Worm (Caenorhabditis elegans) whole organism, L1 larva: ENCODE measurements around the gene ZK637.14.

Experiments
- F16B12.6 ChIP-seq: fragments of 150-350 bp; optimal IDR thresholded peaks from 2 replicates; lab custom pipeline; 2014; ENCODE audit warnings: missing biosample characterization, missing genetic modification characterization
- ama-1 ChIP-seq: fragments of 150-350 bp; optimal IDR thresholded peaks from 2 replicates; lab custom pipeline; 2014
- blmp-1 ChIP-seq: fragments of 150-350 bp; optimal IDR thresholded peaks from 2 replicates; lab custom pipeline; 2014; ENCODE audit warnings: missing biosample characterization, missing genetic modification characterization
- ceh-63 ChIP-seq: fragments of 200-800 bp; sonication (Bioruptor generic); optimal IDR thresholded peaks from 2 replicates; lab custom pipeline; 2018; ENCODE audit warnings: mild to moderate bottlenecking, missing genetic modification characterization, missing compliant biosample characterization
- ceh-82 ChIP-seq, 3 experiments: fragments of 150-350 bp in 1 of 3; sonication (generic microtip) in 2 of 3; optimal IDR thresholded peaks; 2 replicates each; lab custom pipeline; 2014 to 2017; ENCODE audit warnings: missing biosample characterization in 3 of 3, missing genetic modification characterization in 3 of 3
- ces-1 ChIP-seq: fragments of 150-350 bp; optimal IDR thresholded peaks from 2 replicates; lab custom pipeline; 2014; ENCODE audit warnings: missing biosample characterization, missing genetic modification reagents, missing genetic modification characterization
- dpl-1 ChIP-seq, 3 experiments: fragments of 150-350 bp in 2 of 3; sonication (generic microtip) in 1 of 3; optimal IDR thresholded peaks; 2 replicates each; lab custom pipeline; 2014 to 2017; ENCODE audit warnings: missing biosample characterization in 3 of 3, missing genetic modification characterization in 3 of 3, missing genetic modification reagents in 3 of 3
- dsc-1 ChIP-seq: sonication (generic microtip); optimal IDR thresholded peaks from 2 replicates; lab custom pipeline; 2016; ENCODE audit warnings: mild to moderate bottlenecking, missing genetic modification characterization, missing compliant biosample characterization
- efl-1 ChIP-seq, 4 experiments: fragments of 150-350 bp; optimal IDR thresholded peaks in 3 of 4; peaks in 1 of 4; 1 replicate in 1 of 4; 2 replicates in 3 of 4; lab custom pipeline; 2014; ENCODE audit warnings: missing biosample characterization in 2 of 4, missing genetic modification characterization in 2 of 4, missing genetic modification reagents in 2 of 4
- egl-13 ChIP-seq: sonication (generic microtip); optimal IDR thresholded peaks from 2 replicates; lab custom pipeline; 2016; ENCODE audit warnings: missing genotype, missing genetic modification reagents, missing genetic modification characterization, missing compliant biosample characterization
- egl-27 ChIP-seq, 2 experiments: fragments of 150-350 bp in 1 of 2; sonication (generic microtip); optimal IDR thresholded peaks; 3 replicates each; lab custom pipeline; 2017 to 2018; ENCODE audit warnings: missing biosample characterization in 2 of 2, missing genetic modification characterization in 2 of 2, missing genetic modification reagents in 2 of 2
- ets-5 ChIP-seq: fragments of 200-800 bp; sonication (Bioruptor generic); IDR thresholded peaks from 2 replicates; pipeline ENCODE4 v1.3.6; 2022; ENCODE audit warnings: missing genetic modification characterization, missing compliant biosample characterization
- fkh-10 ChIP-seq: sonication (generic microtip); optimal IDR thresholded peaks from 2 replicates; lab custom pipeline; 2017; ENCODE audit warnings: missing biosample characterization, missing genetic modification reagents, missing genetic modification characterization
- fkh-8 ChIP-seq: sonication (generic microtip); optimal IDR thresholded peaks from 2 replicates; lab custom pipeline; 2016; ENCODE audit warnings: mild to moderate bottlenecking, missing genetic modification characterization, missing compliant biosample characterization
- fos-1 ChIP-seq: fragments of 150-350 bp; optimal IDR thresholded peaks from 2 replicates; lab custom pipeline; 2014; ENCODE audit warnings: missing biosample characterization, missing genetic modification characterization
- grh-1 ChIP-seq: fragments of 200-800 bp; sonication (Bioruptor generic); IDR thresholded peaks from 2 replicates; pipeline ENCODE4 v1.3.6; 2022; ENCODE audit warnings: missing genetic modification reagents, missing genetic modification characterization, missing compliant biosample characterization
- hlh-4 ChIP-seq: sonication (generic microtip); optimal IDR thresholded peaks from 2 replicates; lab custom pipeline; 2016; ENCODE audit warnings: mild to moderate bottlenecking, missing genetic modification characterization, missing compliant biosample characterization
- hpl-2 ChIP-seq: fragments of 150-350 bp; optimal IDR thresholded peaks from 2 replicates; lab custom pipeline; 2014; ENCODE audit warnings: missing biosample characterization, missing genetic modification reagents, missing genetic modification characterization
- jun-1 ChIP-seq: fragments of 150-350 bp; optimal IDR thresholded peaks from 2 replicates; lab custom pipeline; 2014; ENCODE audit warnings: missing biosample characterization, missing genetic modification reagents, missing genetic modification characterization
- lin-13 ChIP-seq: fragments of 150-350 bp; optimal IDR thresholded peaks from 2 replicates; lab custom pipeline; 2014; ENCODE audit warnings: missing biosample characterization, missing genetic modification reagents, missing genetic modification characterization
- lin-15B ChIP-seq: fragments of 150-350 bp; sonication (generic microtip); optimal IDR thresholded peaks from 3 replicates; lab custom pipeline; 2014; ENCODE audit warnings: missing biosample characterization, missing genetic modification characterization
- lsy-2 ChIP-seq, 2 experiments: fragments of 150-350 bp; optimal IDR thresholded peaks; 2 replicates each; lab custom pipeline; 2014; ENCODE audit warnings: missing biosample characterization in 2 of 2, missing genetic modification characterization in 2 of 2
- mab-9 ChIP-seq: fragments of 200-800 bp; sonication (Bioruptor generic); IDR thresholded peaks from 2 replicates; pipeline ENCODE4 v1.3.6; 2022; ENCODE audit warnings: missing genetic modification reagents, missing genetic modification characterization, missing compliant biosample characterization
- mdl-1 ChIP-seq, 2 experiments: fragments of 150-350 bp; optimal IDR thresholded peaks; 2 replicates each; lab custom pipeline; 2014 to 2017; ENCODE audit warnings: missing biosample characterization in 2 of 2, missing genetic modification characterization in 2 of 2, inconsistent platforms in 1 of 2
- mef-2 ChIP-seq: fragments of 150-350 bp; optimal IDR thresholded peaks from 2 replicates; lab custom pipeline; 2014; ENCODE audit warnings: missing biosample characterization, missing genetic modification characterization
- mep-1 ChIP-seq: fragments of 150-350 bp; optimal IDR thresholded peaks from 2 replicates; lab custom pipeline; 2014; ENCODE audit warnings: missing biosample characterization, missing genetic modification characterization
- nhr-12 ChIP-seq: sonication (generic microtip); optimal IDR thresholded peaks from 2 replicates; lab custom pipeline; 2017; ENCODE audit warnings: missing biosample characterization, missing genetic modification characterization
- nhr-19 ChIP-seq: fragments of 200-800 bp; sonication (Bioruptor generic); conservative IDR thresholded peaks from 2 replicates; pipeline ENCODE4 v1.3.6; 2022; ENCODE audit warnings: missing genetic modification characterization, missing compliant biosample characterization
- nhr-20 ChIP-seq: sonication (generic microtip); optimal IDR thresholded peaks from 2 replicates; lab custom pipeline; 2016; ENCODE audit warnings: mild to moderate bottlenecking, missing genetic modification characterization, missing compliant biosample characterization
- nhr-71 ChIP-seq: sonication (generic microtip); optimal IDR thresholded peaks from 2 replicates; lab custom pipeline; 2016; ENCODE audit warnings: mild to moderate bottlenecking, missing genetic modification characterization, moderate library complexity, missing compliant biosample characterization
- nhr-76 ChIP-seq: sonication (generic microtip); optimal IDR thresholded peaks from 2 replicates; lab custom pipeline; 2017; ENCODE audit warnings: missing biosample characterization, missing genetic modification characterization
- nhr-85 ChIP-seq: sonication (generic microtip); peaks from one replicate; lab custom pipeline; 2016; ENCODE audit warnings: missing genetic modification characterization, inconsistent platforms, missing compliant biosample characterization
- pag-3 ChIP-seq: sonication (generic microtip); optimal IDR thresholded peaks from 2 replicates; lab custom pipeline; 2017; ENCODE audit warnings: missing genetic modification characterization, mild to moderate bottlenecking, missing compliant biosample characterization, antibody characterized with exemption, borderline replicate concordance; ENCODE audit not compliant: insufficient read depth
- pax-3 ChIP-seq: fragments of 200-800 bp; sonication (Bioruptor generic); optimal IDR thresholded peaks from 2 replicates; lab custom pipeline; 2018; ENCODE audit warnings: mild to moderate bottlenecking, missing genetic modification characterization, moderate library complexity, missing compliant biosample characterization
- rnt-1 ChIP-seq: sonication (generic microtip); optimal IDR thresholded peaks from 2 replicates; lab custom pipeline; 2016; ENCODE audit warnings: mild to moderate bottlenecking, missing genetic modification characterization, moderate library complexity, missing compliant biosample characterization
- skn-1 ChIP-seq: fragments of 150-350 bp; optimal IDR thresholded peaks from 2 replicates; lab custom pipeline; 2014; ENCODE audit warnings: missing biosample characterization, missing genetic modification characterization
- sox-4 ChIP-seq: sonication (generic microtip); optimal IDR thresholded peaks from 2 replicates; lab custom pipeline; 2016; ENCODE audit warnings: missing genetic modification characterization, missing compliant biosample characterization
- sup-37 ChIP-seq: fragments of 200-800 bp; sonication (Bioruptor generic); optimal IDR thresholded peaks from 2 replicates; lab custom pipeline; 2018; ENCODE audit warnings: mild to moderate bottlenecking, missing genetic modification characterization, missing compliant biosample characterization
- tlp-1 ChIP-seq: fragments of 150-350 bp; optimal IDR thresholded peaks from 2 replicates; lab custom pipeline; 2014; ENCODE audit warnings: missing biosample characterization, missing genetic modification characterization
- unc-130 ChIP-seq: fragments of 150-350 bp; optimal IDR thresholded peaks from 2 replicates; lab custom pipeline; 2017; ENCODE audit warnings: missing biosample characterization, missing genetic modification characterization, inconsistent platforms
- unc-62 ChIP-seq: fragments of 150-350 bp; optimal IDR thresholded peaks from 2 replicates; lab custom pipeline; 2014; ENCODE audit warnings: missing biosample characterization, missing genetic modification reagents, missing genetic modification characterization
- unc-98 ChIP-seq: fragments of 200-800 bp; sonication (Bioruptor generic); IDR thresholded peaks from 2 replicates; pipeline ENCODE4 v1.3.6; 2022; ENCODE audit warnings: missing genetic modification characterization, missing compliant biosample characterization
- vab-15 ChIP-seq: sonication (generic microtip); optimal IDR thresholded peaks from 2 replicates; lab custom pipeline; 2017; ENCODE audit warnings: missing genotype, mild to moderate bottlenecking, missing genetic modification characterization, missing compliant biosample characterization
- xbp-1 ChIP-seq: sonication (generic microtip); optimal IDR thresholded peaks from 2 replicates; lab custom pipeline; 2016; ENCODE audit warnings: missing genetic modification characterization, missing compliant biosample characterization

Gene ZK637.14

ce11 chrIII:8873045-8873457 lies 15.9 kb downstream of the ZK637.14 start (continued):
- TF ChIP-seq rnt-1 (tag; lab: Kevin White, UChicago) (no peak), unc-130 (no peak), fos-1 (tag; lab: Kevin White, UChicago) (no peak), hlh-4 (no peak), lsy-2 (tag; optimal IDR thresholded peaks at IDR 0.05; lab: Kevin White, UChicago) (no peak), pax-3 (tag; lab: Kevin White, UChicago) (no peak), sup-37 (GFP tag; lab: Kevin White, UChicago) (no peak), efl-1 (optimal IDR thresholded peaks at IDR 0.05; lab: Kevin White, UChicago) (no peak), efl-1 (GFP tag; optimal IDR thresholded peaks at IDR 0.05 in 1 of 2; lab: Kevin White, UChicago) (peak in 1 of 2 experiments; percentile 72), mab-9 (GFP tag; lab: Robert Waterston, UW) (no peak), grh-1 (GFP tag; lab: Robert Waterston, UW) (no peak), lin-13 (GFP tag; lab: Kevin White, UChicago) (no peak), ets-5 (GFP tag; lab: Robert Waterston, UW) (no peak), unc-98 (GFP tag; lab: Robert Waterston, UW) (no peak), sox-4 (tag; lab: Kevin White, UChicago) (no peak), vab-15 (tag; lab: Kevin White, UChicago) (no peak), hpl-2 (GFP tag; lab: Kevin White, UChicago) (no peak), ceh-63 (peak; percentile 28), mep-1 (tag; lab: Kevin White, UChicago) (no peak), egl-13 (tag; lab: Kevin White, UChicago) (no peak), jun-1 (tag; lab: Kevin White, UChicago) (no peak), ceh-82 (tag; optimal IDR thresholded peaks at IDR 0.05; lab: Kevin White, UChicago) (peak in 1 of 3 experiments; percentile 64), skn-1 (no peak), ces-1 (GFP tag; lab: Kevin White, UChicago) (no peak), nhr-76 (no peak), fkh-8 (tag; lab: Kevin White, UChicago) (no peak), dsc-1 (tag; lab: Kevin White, UChicago) (no peak), ama-1 (lab: Kevin White, UChicago) (no peak), pag-3 (no peak), mdl-1 (tag; optimal IDR thresholded peaks at IDR 0.05; lab: Kevin White, UChicago) (no peak), nhr-20 (tag; lab: Kevin White, UChicago) (no peak), mef-2 (tag; lab: Kevin White, UChicago) (no peak), xbp-1 (tag; lab: Kevin White, UChicago) (no peak), nhr-19 (GFP tag; lab: Robert Waterston, UW) (no peak), nhr-85 (peak; percentile 73), F16B12.6 (tag; lab: Kevin White, UChicago) (no peak), blmp-1 (tag; lab: Kevin White, UChicago) (no peak), dpl-1 (GFP tag; optimal IDR thresholded peaks at IDR 0.05; lab: Kevin White, UChicago) (no peak), tlp-1 (tag; lab: Kevin White, UChicago) (no peak), lin-15B (tag; lab: Kevin White, UChicago) (no peak), nhr-71 (tag; lab: Kevin White, UChicago) (peak; percentile 19), nhr-12 (tag; lab: Kevin White, UChicago) (no peak), fkh-10 (GFP tag; lab: Kevin White, UChicago) (peak; percentile 26), egl-27 (tag; optimal IDR thresholded peaks at IDR 0.05; lab: Kevin White, UChicago) (no peak), unc-62 (GFP tag; lab: Kevin White, UChicago) (no peak)
